Worm (Caenorhabditis elegans) whole organism, late embryonic: ENCODE data around the gene nlp-56.

Experiments used
- C08G9.2 ChIP-seq: sonication (generic microtip); optimal IDR thresholded peaks from 2 replicates; lab custom pipeline; 2016; ENCODE audit warnings: mild to moderate bottlenecking, missing genetic modification characterization, moderate library complexity, missing compliant biosample characterization
- K09A11.1 ChIP-seq: sonication (generic microtip); optimal IDR thresholded peaks from 2 replicates; lab custom pipeline; 2017; ENCODE audit warnings: antibody characterized with exemption, mild to moderate bottlenecking, missing genetic modification characterization, missing compliant biosample characterization; ENCODE audit not compliant: insufficient read depth
- T23F11.4 ChIP-seq: fragments of 200-800 bp; sonication (Bioruptor generic); optimal IDR thresholded peaks from 2 replicates; lab custom pipeline; 2018; ENCODE audit warnings: mild to moderate bottlenecking, missing genetic modification characterization, missing compliant biosample characterization
- ama-1 ChIP-seq: fragments of 150-350 bp; optimal IDR thresholded peaks from 2 replicates; lab custom pipeline; 2014
- ceh-14 ChIP-seq: sonication (generic microtip); optimal IDR thresholded peaks from 2 replicates; lab custom pipeline; 2016; ENCODE audit warnings: missing genotype, missing genetic modification characterization, missing compliant biosample characterization
- ceh-2 ChIP-seq: sonication (generic microtip); optimal IDR thresholded peaks from 2 replicates; lab custom pipeline; 2016; ENCODE audit warnings: missing genotype, missing genetic modification characterization, missing compliant biosample characterization
- ceh-30 ChIP-seq: fragments of 150-350 bp; optimal IDR thresholded peaks from 2 replicates; lab custom pipeline; 2014; ENCODE audit warnings: missing biosample characterization, missing genetic modification characterization
- ceh-34 ChIP-seq: sonication (generic microtip); optimal IDR thresholded peaks from 2 replicates; lab custom pipeline; 2016; ENCODE audit warnings: mild to moderate bottlenecking, missing genetic modification characterization, missing compliant biosample characterization
- ceh-45 ChIP-seq: fragments of 200-800 bp; sonication (Bioruptor generic); IDR thresholded peaks from 2 replicates; pipeline ENCODE4 v1.3.6; 2022; ENCODE audit warnings: missing genetic modification reagents, missing genetic modification characterization, missing compliant biosample characterization
- ceh-6 ChIP-seq: fragments of 200-800 bp; sonication (Bioruptor generic); optimal IDR thresholded peaks from 2 replicates; lab custom pipeline; 2018; ENCODE audit warnings: mild to moderate bottlenecking, missing genetic modification characterization, missing compliant biosample characterization
- che-1 ChIP-seq: sonication (generic microtip); optimal IDR thresholded peaks from 2 replicates; lab custom pipeline; 2016; ENCODE audit warnings: mild to moderate bottlenecking, missing genetic modification characterization, missing compliant biosample characterization
- dmd-4 ChIP-seq: sonication (generic microtip); optimal IDR thresholded peaks from 2 replicates; lab custom pipeline; 2016; ENCODE audit warnings: borderline replicate concordance, missing genetic modification characterization, missing compliant biosample characterization
- elt-4 ChIP-seq: sonication (generic microtip); optimal IDR thresholded peaks from 2 replicates; lab custom pipeline; 2016; ENCODE audit warnings: missing genetic modification characterization, missing compliant biosample characterization
- eyg-1 ChIP-seq: sonication (generic microtip); optimal IDR thresholded peaks from 2 replicates; lab custom pipeline; 2016; ENCODE audit warnings: missing genotype, missing genetic modification characterization, missing compliant biosample characterization
- gmeb-2 ChIP-seq: sonication (generic microtip); optimal IDR thresholded peaks from 2 replicates; lab custom pipeline; 2016; ENCODE audit warnings: missing genetic modification characterization, inconsistent platforms, missing compliant biosample characterization
- hlh-13 ChIP-seq: fragments of 200-800 bp; sonication (Bioruptor generic); optimal IDR thresholded peaks from 2 replicates; lab custom pipeline; 2018; ENCODE audit warnings: mild to moderate bottlenecking, missing genetic modification characterization, missing compliant biosample characterization
- hlh-8 ChIP-seq: sonication (generic microtip); optimal IDR thresholded peaks from 2 replicates; lab custom pipeline; 2016; ENCODE audit warnings: missing genotype, missing genetic modification characterization, missing compliant biosample characterization
- lin-11 ChIP-seq: fragments of 200-800 bp; sonication (Bioruptor generic); optimal IDR thresholded peaks from 2 replicates; lab custom pipeline; 2018; ENCODE audit warnings: mild to moderate bottlenecking, missing genetic modification characterization, missing compliant biosample characterization
- mec-3 ChIP-seq: sonication (generic microtip); optimal IDR thresholded peaks from 2 replicates; lab custom pipeline; 2016; ENCODE audit warnings: borderline replicate concordance, missing genetic modification characterization, missing compliant biosample characterization
- nfya-1 ChIP-seq: sonication (generic microtip); optimal IDR thresholded peaks from 2 replicates; lab custom pipeline; 2017; ENCODE audit warnings: missing genetic modification characterization, mild to moderate bottlenecking, missing compliant biosample characterization, antibody characterized with exemption, moderate library complexity
- nhr-11 ChIP-seq: fragments of 150-350 bp; optimal IDR thresholded peaks from 2 replicates; lab custom pipeline; 2014; ENCODE audit warnings: missing biosample characterization, missing genetic modification characterization
- odd-2 ChIP-seq: sonication (generic microtip); optimal IDR thresholded peaks from 2 replicates; lab custom pipeline; 2017; ENCODE audit warnings: antibody characterized with exemption, mild to moderate bottlenecking, missing genetic modification characterization, missing compliant biosample characterization
- pag-3 ChIP-seq: sonication (generic microtip); optimal IDR thresholded peaks from 2 replicates; lab custom pipeline; 2016; ENCODE audit warnings: missing compliant biosample characterization, missing genetic modification characterization, borderline replicate concordance
- pax-1 ChIP-seq: fragments of 150-350 bp; optimal IDR thresholded peaks from 2 replicates; lab custom pipeline; 2014; ENCODE audit warnings: missing biosample characterization, missing genetic modification characterization
- pha-2 ChIP-seq: sonication (generic microtip); optimal IDR thresholded peaks from 2 replicates; lab custom pipeline; 2017; ENCODE audit warnings: mild to moderate bottlenecking, missing genetic modification characterization, missing compliant biosample characterization
- pqm-1 ChIP-seq: sonication (generic microtip); optimal IDR thresholded peaks from 2 replicates; lab custom pipeline; 2016; ENCODE audit warnings: missing genetic modification characterization, missing compliant biosample characterization
- rnt-1 ChIP-seq: sonication (generic microtip); optimal IDR thresholded peaks from 2 replicates; lab custom pipeline; 2016; ENCODE audit warnings: missing genetic modification characterization, missing compliant biosample characterization
- sox-2 ChIP-seq: fragments of 200-800 bp; sonication (Bioruptor generic); IDR thresholded peaks from 2 replicates; pipeline ENCODE4 v1.3.6; 2022; ENCODE audit warnings: missing genetic modification reagents, missing genetic modification characterization, missing compliant biosample characterization
- syd-9 ChIP-seq: sonication (generic microtip); optimal IDR thresholded peaks from 2 replicates; lab custom pipeline; 2016; ENCODE audit warnings: mild to moderate bottlenecking, missing genetic modification characterization, moderate library complexity, missing compliant biosample characterization
- unc-55 ChIP-seq: sonication (generic microtip); optimal IDR thresholded peaks from 2 replicates; lab custom pipeline; 2017; ENCODE audit warnings: missing biosample characterization, missing genetic modification reagents, missing genetic modification characterization
- unc-86 ChIP-seq: sonication (generic microtip); optimal IDR thresholded peaks from 2 replicates; lab custom pipeline; 2016; ENCODE audit warnings: missing genetic modification characterization, missing compliant biosample characterization
- zip-5 ChIP-seq: sonication (generic microtip); optimal IDR thresholded peaks from 2 replicates; lab custom pipeline; 2016; ENCODE audit warnings: missing genetic modification characterization, missing compliant biosample characterization
- ztf-16 ChIP-seq: sonication (generic microtip); optimal IDR thresholded peaks from 2 replicates; lab custom pipeline; 2017; ENCODE audit warnings: missing genetic modification characterization, missing compliant biosample characterization

The nlp-56 gene

DNA sequence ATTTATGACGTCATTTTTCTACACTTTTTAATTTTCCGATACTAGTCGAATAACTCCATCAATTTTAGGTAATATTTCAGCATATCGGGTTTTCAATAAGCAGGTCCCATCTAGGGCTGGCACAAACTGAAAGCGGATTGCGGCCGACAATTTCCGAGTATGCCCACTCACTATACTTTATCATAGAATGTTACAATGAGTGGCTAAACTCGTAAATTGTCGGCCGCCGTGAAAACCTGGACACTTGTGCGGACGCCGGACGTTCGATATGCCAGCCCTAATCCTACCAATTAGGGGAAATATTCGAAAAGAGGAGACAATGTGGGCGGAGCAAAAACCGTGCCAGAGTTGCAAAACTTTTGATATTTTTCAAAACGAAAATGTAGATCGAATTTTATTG is 24.9 kb downstream of the nlp-56 start:
- TF ChIP-seq ceh-6 (GFP tag; lab: Kevin White, UChicago), result no peak
- TF ChIP-seq ceh-45 (GFP tag; lab: Robert Waterston, UW), result no peak
- no peak for TF ChIP-seq eyg-1 (tag; lab: Kevin White, UChicago)
- TF ChIP-seq unc-55, result no peak
- no peak for TF ChIP-seq ceh-34 (tag; lab: Kevin White, UChicago)
- no peak for TF ChIP-seq pha-2 (tag; lab: Kevin White, UChicago)
- no peak for TF ChIP-seq pqm-1 (tag; lab: Kevin White, UChicago)
- TF ChIP-seq ztf-16 (tag; lab: Kevin White, UChicago), result no peak
- no peak for TF ChIP-seq che-1 (tag; lab: Kevin White, UChicago)
- no peak for TF ChIP-seq T23F11.4 (GFP tag; lab: Kevin White, UChicago)
- no peak for TF ChIP-seq unc-86
- no peak for TF ChIP-seq C08G9.2 (tag; lab: Kevin White, UChicago)
- TF ChIP-seq pag-3 (tag; lab: Kevin White, UChicago), result no peak
- TF ChIP-seq elt-4 (tag; lab: Kevin White, UChicago), result no peak

ce11 chrIV:14757786-14758185 is 26.8 kb downstream of the nlp-56 start:
- TF ChIP-seq dmd-4 (tag; lab: Kevin White, UChicago) (no peak), pag-3 (tag; lab: Kevin White, UChicago) (no peak), sox-2 (GFP tag; lab: Robert Waterston, UW) (no peak), eyg-1 (tag; lab: Kevin White, UChicago) (no peak)

DNA sequence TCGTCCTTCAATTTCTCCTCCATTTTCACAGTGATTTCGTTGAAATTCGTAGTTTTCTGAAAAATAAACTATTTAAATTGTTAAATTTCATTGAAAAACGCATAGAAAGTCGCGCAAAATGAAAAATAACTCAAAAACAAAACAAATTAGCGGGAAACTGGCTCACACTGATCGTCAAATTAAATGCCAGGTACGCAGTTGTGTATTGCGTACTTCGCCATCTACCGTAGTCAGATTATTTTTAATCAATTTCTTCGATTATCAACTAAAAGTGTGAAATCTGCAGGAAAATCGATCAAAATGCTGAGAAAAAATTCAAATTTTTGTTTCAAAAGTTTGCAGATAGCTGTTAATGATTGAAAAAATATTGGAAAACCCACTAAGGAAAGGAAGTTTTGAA is 29.6 kb downstream of the nlp-56 start, which contains the start of gene Y57G11C.499:
Gene Y57G11C.499, minus strand, starts transcription at position 23 of the 400 bp plus-strand sequence.
- TF ChIP-seq ceh-2, result no peak
- TF ChIP-seq elt-4 (tag; lab: Kevin White, UChicago), result no peak
- no peak for TF ChIP-seq ceh-14 (tag; lab: Kevin White, UChicago)
- TF ChIP-seq nhr-11 (tag; lab: Kevin White, UChicago), result no peak
- TF ChIP-seq pag-3 (tag; lab: Kevin White, UChicago), result no peak
- no peak for TF ChIP-seq unc-86
- TF ChIP-seq syd-9, result no peak
- TF ChIP-seq mec-3, result no peak
- TF ChIP-seq odd-2, result no peak

- TF ChIP-seq hlh-13 (GFP tag; lab: Kevin White, UChicago) (no peak), hlh-8 (tag; lab: Kevin White, UChicago) (no peak), rnt-1 (tag; lab: Kevin White, UChicago) (no peak), zip-5 (tag; lab: Kevin White, UChicago) (no peak), ama-1 (no peak), pha-2 (tag; lab: Kevin White, UChicago) (no peak), sox-2 (GFP tag; lab: Robert Waterston, UW) (no peak), pax-1 (tag; lab: Kevin White, UChicago) (no peak), K09A11.1 (no peak), ceh-30 (tag; lab: Kevin White, UChicago) (no peak), gmeb-2 (no peak), T23F11.4 (GFP tag; lab: Kevin White, UChicago) (no peak), lin-11 (tag; lab: Kevin White, UChicago) (no peak), nfya-1 (tag; lab: Kevin White, UChicago) (no peak)
Observed at ce11 chrIV:14741926-14742325, 42.6 kb downstream of the nlp-56 start.
